Worm (Caenorhabditis elegans): ENCODE results near the gene cah-4.

- no peak for TF ChIP-seq lin-40 (tag; optimal IDR thresholded peaks at IDR 0.05)
- TF ChIP-seq unc-62 (GFP tag; optimal IDR thresholded peaks at IDR 0.05), result no peak
- TF ChIP-seq bed-2 (GFP tag; IDR thresholded peaks at IDR 0.05), result no peak
These were observed 40.1 kb upstream of the cah-4 start for ce11 chrX:13502282-13502681.
